Worm (Caenorhabditis elegans) whole organism, late embryonic: Measurements from ENCODE around the gene K03B8.14.

Source experiments
- C08G9.2 ChIP-seq: sonication (generic microtip); optimal IDR thresholded peaks from 2 replicates; lab custom pipeline; 2016; ENCODE audit warnings: mild to moderate bottlenecking, missing genetic modification characterization, moderate library complexity, missing compliant biosample characterization
- C38D4.7 ChIP-seq: fragments of 200-800 bp; sonication (Bioruptor generic); optimal IDR thresholded peaks from 2 replicates; lab custom pipeline; 2018; ENCODE audit warnings: mild to moderate bottlenecking, missing genetic modification characterization, moderate library complexity, missing compliant biosample characterization
- F13H6.1 ChIP-seq: sonication (generic microtip); optimal IDR thresholded peaks from 2 replicates; lab custom pipeline; 2016; ENCODE audit warnings: missing genetic modification characterization, missing compliant biosample characterization
- T23F11.4 ChIP-seq: fragments of 200-800 bp; sonication (Bioruptor generic); optimal IDR thresholded peaks from 2 replicates; lab custom pipeline; 2018; ENCODE audit warnings: mild to moderate bottlenecking, missing genetic modification characterization, missing compliant biosample characterization
- Y22D7AL.16 ChIP-seq: sonication (generic microtip); optimal IDR thresholded peaks from 2 replicates; lab custom pipeline; 2016; ENCODE audit warnings: missing genetic modification characterization, missing compliant biosample characterization
- ahr-1 ChIP-seq: sonication (generic microtip); optimal IDR thresholded peaks from 2 replicates; lab custom pipeline; 2016; ENCODE audit warnings: missing genetic modification characterization, missing compliant biosample characterization
- ceh-14 ChIP-seq: sonication (generic microtip); optimal IDR thresholded peaks from 2 replicates; lab custom pipeline; 2016; ENCODE audit warnings: missing genotype, missing genetic modification characterization, missing compliant biosample characterization
- ceh-18 ChIP-seq: sonication (generic microtip); optimal IDR thresholded peaks from 2 replicates; lab custom pipeline; 2016; ENCODE audit warnings: missing genetic modification characterization, missing compliant biosample characterization
- ceh-19 ChIP-seq: fragments of 200-800 bp; sonication (Bioruptor generic); optimal IDR thresholded peaks from 2 replicates; lab custom pipeline; 2018; ENCODE audit warnings: mild to moderate bottlenecking, missing genetic modification characterization, missing compliant biosample characterization
- ceh-30 ChIP-seq: fragments of 150-350 bp; optimal IDR thresholded peaks from 2 replicates; lab custom pipeline; 2014; ENCODE audit warnings: missing biosample characterization, missing genetic modification characterization
- ceh-31 ChIP-seq: sonication (generic microtip); optimal IDR thresholded peaks from 2 replicates; lab custom pipeline; 2016; ENCODE audit warnings: missing genetic modification characterization, missing compliant biosample characterization
- ceh-34 ChIP-seq: sonication (generic microtip); optimal IDR thresholded peaks from 2 replicates; lab custom pipeline; 2016; ENCODE audit warnings: mild to moderate bottlenecking, missing genetic modification characterization, missing compliant biosample characterization
- ceh-45 ChIP-seq: fragments of 200-800 bp; sonication (Bioruptor generic); IDR thresholded peaks from 2 replicates; pipeline ENCODE4 v1.3.6; 2022; ENCODE audit warnings: missing genetic modification reagents, missing genetic modification characterization, missing compliant biosample characterization
- ceh-48 ChIP-seq: sonication (generic microtip); optimal IDR thresholded peaks from 2 replicates; lab custom pipeline; 2016; ENCODE audit warnings: missing genetic modification characterization, inconsistent platforms, missing compliant biosample characterization
- ceh-6 ChIP-seq: fragments of 200-800 bp; sonication (Bioruptor generic); optimal IDR thresholded peaks from 2 replicates; lab custom pipeline; 2018; ENCODE audit warnings: mild to moderate bottlenecking, missing genetic modification characterization, missing compliant biosample characterization
- che-1 ChIP-seq: sonication (generic microtip); optimal IDR thresholded peaks from 2 replicates; lab custom pipeline; 2016; ENCODE audit warnings: mild to moderate bottlenecking, missing genetic modification characterization, missing compliant biosample characterization
- dmd-4 ChIP-seq: sonication (generic microtip); optimal IDR thresholded peaks from 2 replicates; lab custom pipeline; 2016; ENCODE audit warnings: borderline replicate concordance, missing genetic modification characterization, missing compliant biosample characterization
- dve-1 ChIP-seq: sonication (generic microtip); optimal IDR thresholded peaks from 2 replicates; lab custom pipeline; 2017; ENCODE audit warnings: antibody characterized with exemption, mild to moderate bottlenecking, missing genetic modification characterization, missing compliant biosample characterization
- elt-2 ChIP-seq: sonication (generic microtip); optimal IDR thresholded peaks from 2 replicates; lab custom pipeline; 2016; ENCODE audit warnings: missing genetic modification reagents, missing genetic modification characterization, missing compliant biosample characterization
- elt-4 ChIP-seq: sonication (generic microtip); optimal IDR thresholded peaks from 2 replicates; lab custom pipeline; 2016; ENCODE audit warnings: missing genetic modification characterization, missing compliant biosample characterization
- eyg-1 ChIP-seq: sonication (generic microtip); optimal IDR thresholded peaks from 2 replicates; lab custom pipeline; 2016; ENCODE audit warnings: missing genotype, missing genetic modification characterization, missing compliant biosample characterization
- fkh-6 ChIP-seq: sonication (generic microtip); optimal IDR thresholded peaks from 2 replicates; lab custom pipeline; 2016; ENCODE audit warnings: missing genetic modification characterization, missing compliant biosample characterization
- hlh-30 ChIP-seq: sonication (generic microtip); optimal IDR thresholded peaks from 2 replicates; lab custom pipeline; 2017; ENCODE audit warnings: antibody characterized with exemption, missing genetic modification characterization, missing compliant biosample characterization; ENCODE audit not compliant: insufficient read depth
- hlh-6 ChIP-seq: sonication (generic microtip); optimal IDR thresholded peaks from 2 replicates; lab custom pipeline; 2016; ENCODE audit warnings: missing genotype, missing genetic modification characterization, missing compliant biosample characterization
- hlh-8 ChIP-seq: sonication (generic microtip); optimal IDR thresholded peaks from 2 replicates; lab custom pipeline; 2016; ENCODE audit warnings: missing genotype, missing genetic modification characterization, missing compliant biosample characterization
- lim-6 ChIP-seq: sonication (generic microtip); optimal IDR thresholded peaks from 2 replicates; lab custom pipeline; 2016; ENCODE audit warnings: missing genetic modification characterization, missing compliant biosample characterization
- lin-11 ChIP-seq: fragments of 200-800 bp; sonication (Bioruptor generic); optimal IDR thresholded peaks from 2 replicates; lab custom pipeline; 2018; ENCODE audit warnings: mild to moderate bottlenecking, missing genetic modification characterization, missing compliant biosample characterization
- madf-2 ChIP-seq: sonication (generic microtip); optimal IDR thresholded peaks from 2 replicates; lab custom pipeline; 2017; ENCODE audit warnings: missing genetic modification characterization, missing compliant biosample characterization
- mec-3 ChIP-seq: sonication (generic microtip); optimal IDR thresholded peaks from 2 replicates; lab custom pipeline; 2016; ENCODE audit warnings: borderline replicate concordance, missing genetic modification characterization, missing compliant biosample characterization
- nhr-11 ChIP-seq: fragments of 150-350 bp; optimal IDR thresholded peaks from 2 replicates; lab custom pipeline; 2014; ENCODE audit warnings: missing biosample characterization, missing genetic modification characterization
- odd-2 ChIP-seq: sonication (generic microtip); optimal IDR thresholded peaks from 2 replicates; lab custom pipeline; 2017; ENCODE audit warnings: antibody characterized with exemption, mild to moderate bottlenecking, missing genetic modification characterization, missing compliant biosample characterization
- pha-4 ChIP-seq: fragments of 150-350 bp; optimal IDR thresholded peaks from 2 replicates; lab custom pipeline; 2018; ENCODE audit warnings: missing biosample characterization, missing genetic modification reagents, missing genetic modification characterization
- pqm-1 ChIP-seq: sonication (generic microtip); optimal IDR thresholded peaks from 2 replicates; lab custom pipeline; 2016; ENCODE audit warnings: missing genetic modification characterization, missing compliant biosample characterization
- ref-2 ChIP-seq: sonication (generic microtip); optimal IDR thresholded peaks from 2 replicates; lab custom pipeline; 2016; ENCODE audit warnings: missing genetic modification characterization, missing compliant biosample characterization
- sdc-2 ChIP-seq: sonication (generic microtip); optimal IDR thresholded peaks from 2 replicates; lab custom pipeline; 2016; ENCODE audit warnings: missing genotype, missing genetic modification characterization, missing compliant biosample characterization
- sox-2 ChIP-seq: fragments of 200-800 bp; sonication (Bioruptor generic); IDR thresholded peaks from 2 replicates; pipeline ENCODE4 v1.3.6; 2022; ENCODE audit warnings: missing genetic modification reagents, missing genetic modification characterization, missing compliant biosample characterization
- sox-4 ChIP-seq: sonication (generic microtip); optimal IDR thresholded peaks from 2 replicates; lab custom pipeline; 2017; ENCODE audit warnings: mild to moderate bottlenecking, missing genetic modification characterization, inconsistent platforms, missing compliant biosample characterization
- tbx-2 ChIP-seq: sonication (generic microtip); optimal IDR thresholded peaks from 2 replicates; lab custom pipeline; 2016; ENCODE audit warnings: missing genetic modification characterization, missing compliant biosample characterization
- tbx-7 ChIP-seq: sonication (generic microtip); optimal IDR thresholded peaks from 2 replicates; lab custom pipeline; 2016; ENCODE audit warnings: missing genotype, missing genetic modification characterization, missing compliant biosample characterization
- ttx-3 ChIP-seq: sonication (generic microtip); optimal IDR thresholded peaks from 2 replicates; lab custom pipeline; 2016; ENCODE audit warnings: missing genetic modification reagents, missing genetic modification characterization, missing compliant biosample characterization
- unc-42 ChIP-seq: sonication (generic microtip); optimal IDR thresholded peaks from 2 replicates; lab custom pipeline; 2016; ENCODE audit warnings: missing genotype, missing genetic modification characterization, missing compliant biosample characterization
- unc-55 ChIP-seq: sonication (generic microtip); optimal IDR thresholded peaks from 2 replicates; lab custom pipeline; 2017; ENCODE audit warnings: missing biosample characterization, missing genetic modification reagents, missing genetic modification characterization
- zip-5 ChIP-seq: sonication (generic microtip); optimal IDR thresholded peaks from 2 replicates; lab custom pipeline; 2016; ENCODE audit warnings: missing genetic modification characterization, missing compliant biosample characterization

The K03B8.14 gene

DNA sequence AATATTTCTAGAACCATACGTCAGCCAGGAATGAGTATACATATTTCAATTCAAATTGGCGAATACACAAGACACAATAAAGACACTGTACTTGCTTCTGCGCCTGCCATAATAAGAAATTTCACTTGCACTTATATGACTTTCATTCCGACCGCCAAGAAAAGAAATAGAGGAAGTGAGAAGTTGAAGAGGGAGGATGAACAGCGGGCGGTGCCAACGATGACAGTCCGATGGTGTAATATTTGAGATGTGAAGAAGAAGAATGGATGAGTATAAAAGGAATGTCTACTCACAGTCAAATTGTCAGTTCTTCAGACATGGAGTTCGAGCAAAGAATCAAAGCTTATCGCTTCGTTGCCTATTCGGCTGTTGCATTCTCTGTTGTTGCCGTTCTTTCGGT is 5.2 kb upstream of the K03B8.14 start, which contains the start of gene col-154:
TSS of gene col-154 (plus strand) at position 301 of the 400 bp plus-strand sequence.
- TF ChIP-seq dmd-4 (tag; lab: Kevin White, UChicago), result no peak
- TF ChIP-seq Y22D7AL.16, result no peak
- no peak for TF ChIP-seq pqm-1 (tag; lab: Kevin White, UChicago)
- TF ChIP-seq ceh-31 (tag; lab: Kevin White, UChicago), result no peak
- TF ChIP-seq ceh-34, result no peak
- TF ChIP-seq nhr-11 (tag; lab: Kevin White, UChicago), result no peak
- no peak for TF ChIP-seq T23F11.4 (GFP tag; lab: Kevin White, UChicago)
- no peak for TF ChIP-seq lin-11 (tag; lab: Kevin White, UChicago)
- TF ChIP-seq hlh-6 (tag; lab: Kevin White, UChicago), result no peak
- TF ChIP-seq C08G9.2, result no peak
- TF ChIP-seq tbx-2 (tag; lab: Kevin White, UChicago), result no peak
- no peak for TF ChIP-seq ceh-45 (GFP tag; lab: Robert Waterston, UW)
- TF ChIP-seq dve-1 (tag; lab: Kevin White, UChicago), result no peak
- no peak for TF ChIP-seq che-1 (tag; lab: Kevin White, UChicago)

DNA sequence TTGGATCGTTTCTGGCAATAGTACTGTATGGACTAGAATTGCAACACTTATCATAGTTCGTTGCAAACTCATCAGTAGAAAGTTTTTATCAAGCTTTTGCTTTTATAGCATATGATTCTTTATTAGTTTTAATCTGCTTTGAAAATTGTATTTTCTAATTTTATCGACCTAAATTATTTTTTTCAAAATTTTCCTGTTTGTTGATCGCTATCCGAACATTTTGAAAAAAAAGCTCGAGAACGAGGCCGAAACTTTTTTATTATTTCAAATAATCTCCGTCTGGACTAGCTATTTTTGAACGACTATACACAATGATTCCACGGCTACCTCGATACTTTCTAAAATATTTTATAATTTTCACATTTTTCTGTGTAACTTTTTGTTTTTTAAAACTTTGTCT is 3.9 kb upstream of the K03B8.14 start, which contains the start of gene F55C10.4:
TSS of gene F55C10.4 (plus strand) at position 301 of the 400 bp plus-strand sequence.
- TF ChIP-seq lim-6 (tag; lab: Kevin White, UChicago), result no peak
- no peak for TF ChIP-seq sox-2 (GFP tag; lab: Robert Waterston, UW)
- TF ChIP-seq ceh-14 (tag; lab: Kevin White, UChicago), result no peak
- no peak for TF ChIP-seq unc-42 (tag; lab: Kevin White, UChicago)
- TF ChIP-seq elt-2 (tag; lab: Kevin White, UChicago), result no peak
- no peak for TF ChIP-seq ceh-30 (tag; lab: Kevin White, UChicago)
- TF ChIP-seq pha-4 (tag; lab: Kevin White, UChicago), result no peak
- no peak for TF ChIP-seq ceh-34
- no peak for TF ChIP-seq hlh-6 (tag; lab: Kevin White, UChicago)
- TF ChIP-seq hlh-30 (tag; lab: Kevin White, UChicago), result no peak
- TF ChIP-seq ref-2 (tag; lab: Kevin White, UChicago), result no peak
- no peak for TF ChIP-seq ceh-48
- TF ChIP-seq ceh-6, result no peak
- TF ChIP-seq odd-2 (tag; lab: Kevin White, UChicago), result no peak
- TF ChIP-seq unc-55 (GFP tag; lab: Kevin White, UChicago), result no peak
- no peak for TF ChIP-seq madf-2
- TF ChIP-seq sox-4 (tag; lab: Kevin White, UChicago), result no peak

DNA sequence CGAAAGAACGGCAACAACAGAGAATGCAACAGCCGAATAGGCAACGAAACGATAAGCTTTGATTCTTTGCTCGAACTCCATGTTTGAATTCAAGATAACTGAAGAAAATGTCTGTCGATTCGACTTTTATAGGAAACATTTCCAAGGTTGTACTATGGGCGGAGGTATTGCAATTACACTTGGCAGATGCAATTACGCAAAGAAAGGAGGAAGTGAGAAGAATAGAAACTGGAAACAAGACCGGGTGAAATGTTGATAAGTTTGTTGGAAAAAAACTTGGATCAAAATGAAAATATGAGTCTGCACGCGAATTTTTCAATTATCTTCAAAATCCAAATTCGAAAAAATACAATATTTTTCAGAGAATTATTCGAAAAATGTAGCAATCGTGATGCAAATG is 527 bp upstream of the K03B8.14 start, which contains the start of gene col-155:
TSS of gene col-155 (minus strand) at position 101 of the 400 bp plus-strand sequence.
- no peak for TF ChIP-seq ceh-30 (tag; lab: Kevin White, UChicago)
- TF ChIP-seq sox-4 (tag; lab: Kevin White, UChicago), result no peak
- no peak for TF ChIP-seq Y22D7AL.16
- TF ChIP-seq ahr-1 (tag; lab: Kevin White, UChicago), result no peak

DNA sequence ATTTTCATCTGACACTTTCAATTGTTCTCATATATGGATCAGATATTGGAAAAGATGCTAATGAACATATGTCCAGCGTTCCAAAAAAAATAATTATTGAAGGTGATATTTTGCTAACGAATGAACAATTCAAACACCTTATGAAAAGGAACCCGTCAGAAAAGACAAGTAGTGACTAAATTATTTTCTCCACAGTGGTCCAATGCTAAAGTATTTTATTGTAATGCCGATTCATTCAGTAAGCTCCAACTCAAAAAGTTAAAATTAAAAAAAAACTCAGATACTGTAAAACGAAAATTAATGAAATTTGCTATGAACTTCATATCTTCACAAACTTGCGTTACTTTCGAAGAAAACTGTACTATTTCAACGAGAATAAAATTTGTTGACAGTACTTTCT is 1.7 kb downstream of the K03B8.14 start, which contains the start of gene nas-16:
TSS of gene nas-16 (plus strand) at position 301 of the 400 bp plus-strand sequence.
- TF ChIP-seq ceh-14 (tag; lab: Kevin White, UChicago) (no peak), ref-2 (tag; lab: Kevin White, UChicago) (no peak), mec-3 (tag; lab: Kevin White, UChicago) (no peak), hlh-8 (no peak), ceh-19 (GFP tag; lab: Kevin White, UChicago) (no peak), ceh-18 (tag; lab: Kevin White, UChicago) (no peak), ahr-1 (tag; lab: Kevin White, UChicago) (no peak), hlh-6 (tag; lab: Kevin White, UChicago) (no peak), C38D4.7 (GFP tag; lab: Kevin White, UChicago) (no peak), tbx-7 (tag; lab: Kevin White, UChicago) (no peak), F13H6.1 (tag; lab: Kevin White, UChicago) (no peak), zip-5 (tag; lab: Kevin White, UChicago) (no peak), sdc-2 (no peak), Y22D7AL.16 (no peak), C08G9.2 (no peak), ttx-3 (no peak), elt-4 (tag; lab: Kevin White, UChicago) (no peak), fkh-6 (tag; lab: Kevin White, UChicago) (no peak), ceh-6 (no peak), eyg-1 (tag; lab: Kevin White, UChicago) (no peak)
